Fruit fly (Drosophila melanogaster) whole organism, embryonic: ENCODE results near the gene Esyt2.

Source experiments
- Ada2b ChIP-seq: fragments of 200-800 bp; sonication (Bioruptor generic); IDR thresholded peaks from 2 replicates; pipeline ENCODE4 v1.3.6; 2022; ENCODE audit warnings: missing biosample characterization, missing genetic modification characterization
- Aef1 ChIP-seq: fragments of 200-800 bp; sonication (Bioruptor generic); IDR thresholded peaks from 3 replicates; pipeline ENCODE4 v1.3.6; 2022; ENCODE audit warnings: missing biosample characterization, missing genetic modification characterization
- CG10462 ChIP-seq: fragments of 200-800 bp; sonication (Bioruptor generic); optimal IDR thresholded peaks from 2 replicates; lab custom pipeline; 2016; ENCODE audit warnings: missing biosample characterization, missing genetic modification characterization
- CG11093 ChIP-seq: fragments of 200-800 bp; sonication (Bioruptor generic); IDR thresholded peaks from 3 replicates; pipeline ENCODE4 v1.3.6; 2022; ENCODE audit warnings: missing biosample characterization, missing genetic modification characterization
- CG13624 ChIP-seq: fragments of 200-800 bp; sonication (Bioruptor generic); optimal IDR thresholded peaks from 2 replicates; lab custom pipeline; 2016; ENCODE audit warnings: missing biosample characterization, missing genetic modification characterization
- CG15011 ChIP-seq: fragments of 200-800 bp; sonication (Bioruptor generic); optimal IDR thresholded peaks from 3 replicates; lab custom pipeline; 2018; ENCODE audit warnings: missing biosample characterization, mild to moderate bottlenecking, missing genetic modification characterization
- CG15479 ChIP-seq: fragments of 200-800 bp; sonication (Bioruptor generic); optimal IDR thresholded peaks from 3 replicates; lab custom pipeline; 2019; ENCODE audit warnings: missing biosample characterization, mild to moderate bottlenecking, missing genetic modification characterization, moderate library complexity
- CG16813 ChIP-seq: fragments of 200-800 bp; sonication (Bioruptor generic); IDR thresholded peaks from 3 replicates; pipeline ENCODE4 v1.3.6; 2022; ENCODE audit warnings: missing biosample characterization, missing genetic modification characterization; ENCODE audit not compliant: partially characterized antibody
- CG17328 ChIP-seq: fragments of 200-800 bp; sonication (Bioruptor generic); IDR thresholded peaks from 2 replicates; pipeline ENCODE4 v1.3.6; 2022; ENCODE audit warnings: missing biosample characterization, missing genetic modification characterization
- CG17802 ChIP-seq: fragments of 200-800 bp; sonication (Bioruptor generic); optimal IDR thresholded peaks from 2 replicates; lab custom pipeline; 2018; ENCODE audit warnings: missing biosample characterization, mild to moderate bottlenecking, missing genetic modification characterization, moderate library complexity
- CG30020 ChIP-seq: fragments of 200-800 bp; optimal IDR thresholded peaks from 2 replicates; lab custom pipeline; 2019; ENCODE audit warnings: missing biosample characterization, mild to moderate bottlenecking, missing genetic modification characterization, moderate library complexity
- CG3163 ChIP-seq: fragments of 200-800 bp; sonication (Bioruptor generic); optimal IDR thresholded peaks from 3 replicates; lab custom pipeline; 2016; ENCODE audit warnings: missing biosample characterization, missing genetic modification characterization
- CG5245 ChIP-seq: fragments of 200-800 bp; sonication (Bioruptor generic); optimal IDR thresholded peaks from 3 replicates; lab custom pipeline; 2016; ENCODE audit warnings: missing biosample characterization, missing genetic modification characterization
- CG6254 ChIP-seq: fragments of 200-800 bp; sonication (Bioruptor generic); optimal IDR thresholded peaks from 3 replicates; lab custom pipeline; 2017; ENCODE audit warnings: mild to moderate bottlenecking, missing biosample characterization, missing genetic modification reagents, missing genetic modification characterization
- CG7786 ChIP-seq: fragments of 200-800 bp; sonication (Bioruptor generic); optimal IDR thresholded peaks from 2 replicates; lab custom pipeline; 2016; ENCODE audit warnings: missing biosample characterization, missing genetic modification characterization
- Dbx ChIP-seq: fragments of 200-800 bp; sonication (Bioruptor generic); IDR thresholded peaks from 3 replicates; pipeline ENCODE4 v1.3.6; 2022; ENCODE audit warnings: missing biosample characterization, missing genetic modification characterization
- Dek ChIP-seq: fragments of 200-800 bp; sonication (Bioruptor generic); optimal IDR thresholded peaks from 3 replicates; lab custom pipeline; 2019; ENCODE audit warnings: missing biosample characterization, mild to moderate bottlenecking, missing genetic modification characterization, moderate library complexity
- Hmx ChIP-seq: fragments of 200-800 bp; sonication (Bioruptor generic); optimal IDR thresholded peaks from 2 replicates; lab custom pipeline; 2016; ENCODE audit warnings: missing biosample characterization, missing genetic modification characterization
- Hr51 ChIP-seq, 2 experiments: fragments of 200-800 bp; sonication (Bioruptor generic); optimal IDR thresholded peaks; 2 replicates in 1 of 2; 3 replicates in 1 of 2; lab custom pipeline; 2016 to 2018; ENCODE audit warnings: missing biosample characterization in 2 of 2, missing genetic modification characterization in 2 of 2, mild to moderate bottlenecking in 1 of 2, moderate library complexity in 1 of 2
- Jarid2 ChIP-seq: fragments of 200-800 bp; sonication (Bioruptor generic); optimal IDR thresholded peaks from 3 replicates; lab custom pipeline; 2017; ENCODE audit warnings: mild to moderate bottlenecking, missing biosample characterization, missing genetic modification reagents, missing genetic modification characterization
- Lhr ChIP-seq: fragments of 200-800 bp; sonication (Bioruptor generic); optimal IDR thresholded peaks from 3 replicates; lab custom pipeline; 2017; ENCODE audit warnings: mild to moderate bottlenecking, missing biosample characterization, missing genetic modification reagents, missing genetic modification characterization
- Mes4 ChIP-seq: fragments of 200-800 bp; sonication (Bioruptor generic); optimal IDR thresholded peaks from 2 replicates; lab custom pipeline; 2016; ENCODE audit warnings: missing biosample characterization, missing genetic modification characterization
- NC2β ChIP-seq: fragments of 200-800 bp; sonication (Bioruptor generic); optimal IDR thresholded peaks from 2 replicates; lab custom pipeline; 2016; ENCODE audit warnings: missing biosample characterization, missing genetic modification characterization
- NK7.1 ChIP-seq: fragments of 200-800 bp; sonication (Bioruptor generic); optimal IDR thresholded peaks from 3 replicates; lab custom pipeline; 2016; ENCODE audit warnings: missing biosample characterization, missing genetic modification characterization
- NfI ChIP-seq: fragments of 200-800 bp; sonication (Bioruptor generic); optimal IDR thresholded peaks from 3 replicates; lab custom pipeline; 2018; ENCODE audit warnings: missing biosample characterization, mild to moderate bottlenecking, missing genetic modification characterization, moderate library complexity
- Optix ChIP-seq: fragments of 200-800 bp; sonication (Bioruptor generic); IDR thresholded peaks from 3 replicates; pipeline ENCODE4 v1.3.6; 2022; ENCODE audit warnings: missing biosample characterization, missing genetic modification characterization
- Scr ChIP-seq: fragments of 200-800 bp; sonication (Bioruptor generic); IDR thresholded peaks from 2 replicates; pipeline ENCODE4 v1.3.6; 2022; ENCODE audit warnings: missing biosample characterization, missing genetic modification characterization; ENCODE audit not compliant: partially characterized antibody
- Six4 ChIP-seq: fragments of 200-800 bp; sonication (Bioruptor generic); optimal IDR thresholded peaks from 2 replicates; lab custom pipeline; 2016; ENCODE audit warnings: missing biosample characterization, missing genetic modification characterization
- Ssrp ChIP-seq: fragments of 200-800 bp; sonication (Bioruptor generic); optimal IDR thresholded peaks from 2 replicates; lab custom pipeline; 2018; ENCODE audit warnings: missing biosample characterization, mild to moderate bottlenecking, missing genetic modification characterization, moderate library complexity
- ab ChIP-seq: fragments of 200-800 bp; sonication (Bioruptor generic); optimal IDR thresholded peaks from 2 replicates; lab custom pipeline; 2016; ENCODE audit warnings: missing biosample characterization, missing genetic modification characterization
- btn ChIP-seq: fragments of 200-800 bp; sonication (Bioruptor generic); optimal IDR thresholded peaks from 2 replicates; lab custom pipeline; 2016; ENCODE audit warnings: missing biosample characterization, missing genetic modification characterization
- ci ChIP-seq: fragments of 200-800 bp; sonication (Bioruptor generic); IDR thresholded peaks from 3 replicates; pipeline ENCODE4 v1.3.6; 2022; ENCODE audit warnings: missing biosample characterization, missing genetic modification characterization
- dimm ChIP-seq: fragments of 200-800 bp; sonication (Bioruptor generic); IDR thresholded peaks from 2 replicates; pipeline ENCODE4 v1.3.6; 2022; ENCODE audit warnings: missing biosample characterization, missing genetic modification characterization
- eyg ChIP-seq: fragments of 200-800 bp; sonication (Bioruptor generic); optimal IDR thresholded peaks from 3 replicates; lab custom pipeline; 2016; ENCODE audit warnings: missing biosample characterization, missing genetic modification characterization
- ham ChIP-seq: fragments of 200-800 bp; sonication (Bioruptor generic); IDR thresholded peaks from 2 replicates; pipeline ENCODE4 v1.3.6; 2022; ENCODE audit warnings: missing biosample characterization, missing genetic modification characterization
- hb ChIP-seq: fragments of 200-800 bp; sonication (Bioruptor generic); IDR thresholded peaks from 3 replicates; pipeline ENCODE4 v1.3.6; 2022; ENCODE audit warnings: missing biosample characterization, missing genetic modification characterization; ENCODE audit not compliant: partially characterized antibody
- hkb ChIP-seq, 2 experiments: fragments of 200-800 bp in 1 of 2; fragments of >200 bp in 1 of 2; sonication (Bioruptor generic) in 1 of 2; IDR thresholded peaks in 1 of 2; optimal IDR thresholded peaks in 1 of 2; 2 replicates each; pipeline versions ENCODE4 v1.3.6 to Lab custom; 2017 to 2022; ENCODE audit warnings: missing biosample characterization in 1 of 2, missing genetic modification characterization in 1 of 2
- kni ChIP-seq: fragments of 200-800 bp; sonication (Bioruptor generic); optimal IDR thresholded peaks from 3 replicates; lab custom pipeline; 2017; ENCODE audit warnings: mild to moderate bottlenecking, missing biosample characterization, missing genetic modification reagents, missing genetic modification characterization
- maf-S ChIP-seq: fragments of 200-800 bp; sonication (Bioruptor generic); optimal IDR thresholded peaks from 2 replicates; lab custom pipeline; 2016; ENCODE audit warnings: missing biosample characterization, missing genetic modification characterization
- nerfin-1 ChIP-seq: fragments of 200-800 bp; sonication (Bioruptor generic); optimal IDR thresholded peaks from 3 replicates; lab custom pipeline; 2019; ENCODE audit warnings: missing biosample characterization, mild to moderate bottlenecking, missing genetic modification characterization, moderate library complexity
- onecut ChIP-seq: fragments of 200-800 bp; sonication (Bioruptor generic); IDR thresholded peaks from 2 replicates; pipeline ENCODE4 v1.3.6; 2022; ENCODE audit warnings: missing biosample characterization, missing genetic modification characterization
- row ChIP-seq: fragments of 200-800 bp; sonication (Bioruptor generic); IDR thresholded peaks from 3 replicates; pipeline ENCODE4 v1.3.6; 2022; ENCODE audit warnings: missing biosample characterization, missing genetic modification characterization
- sim ChIP-seq: fragments of 200-800 bp; sonication (Bioruptor generic); IDR thresholded peaks from 2 replicates; pipeline ENCODE4 v1.3.6; 2022; ENCODE audit warnings: missing biosample characterization, missing genetic modification characterization
- sob ChIP-seq: fragments of 200-800 bp; sonication (Bioruptor generic); IDR thresholded peaks from 2 replicates; pipeline ENCODE4 v1.3.6; 2022; ENCODE audit warnings: missing biosample characterization, missing genetic modification characterization
- sr ChIP-seq: fragments of 200-800 bp; sonication (Bioruptor generic); IDR thresholded peaks from 3 replicates; pipeline ENCODE4 v1.3.6; 2022; ENCODE audit warnings: missing biosample characterization, missing genetic modification characterization
- sug ChIP-seq: fragments of 200-800 bp; optimal IDR thresholded peaks from 2 replicates; lab custom pipeline; 2019; ENCODE audit warnings: missing biosample characterization, mild to moderate bottlenecking, missing genetic modification characterization, moderate library complexity
- tgo ChIP-seq: fragments of 200-800 bp; sonication (Bioruptor generic); IDR thresholded peaks from 3 replicates; pipeline ENCODE4 v1.3.6; 2022; ENCODE audit warnings: missing biosample characterization, missing genetic modification characterization
- tll ChIP-seq, 2 experiments: fragments of 200-800 bp in 1 of 2; fragments of >200 bp in 1 of 2; sonication (Bioruptor generic) in 1 of 2; optimal IDR thresholded peaks; 2 replicates each; lab custom pipeline; 2017 to 2019; ENCODE audit warnings: missing biosample characterization in 2 of 2, missing genetic modification characterization in 2 of 2, mild to moderate bottlenecking in 1 of 2, moderate library complexity in 1 of 2
- unc-4 ChIP-seq: fragments of 200-800 bp; sonication (Bioruptor generic); IDR thresholded peaks from 2 replicates; pipeline ENCODE4 v1.3.6; 2022; ENCODE audit warnings: missing biosample characterization, missing genetic modification characterization; ENCODE audit not compliant: partially characterized antibody
- yki ChIP-seq: fragments of >200 bp; optimal IDR thresholded peaks from 3 replicates; lab custom pipeline; 2018

Esyt2 gene

DNA sequence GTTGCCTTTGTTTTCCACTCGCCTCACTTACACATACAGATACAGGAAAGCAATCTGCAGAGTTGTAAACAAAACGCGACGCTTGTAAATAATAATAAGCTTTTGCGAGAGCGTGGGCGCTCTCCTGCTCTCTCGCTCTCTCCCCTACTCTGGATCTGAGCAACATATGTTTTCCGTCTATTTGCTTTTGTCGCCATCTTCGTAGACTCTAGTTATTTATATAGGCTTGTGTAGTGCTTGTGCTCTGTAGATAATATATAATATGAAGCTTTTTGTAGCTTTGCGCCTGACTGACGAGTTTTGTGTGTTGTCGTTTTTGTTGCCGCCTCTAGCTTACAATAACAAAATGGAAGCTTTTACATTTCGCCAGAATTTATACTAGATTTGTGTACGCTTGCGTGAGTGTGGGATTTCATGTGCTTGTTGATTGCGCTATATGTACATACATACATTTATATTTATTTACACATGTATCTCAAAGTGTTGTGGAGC lies 21.3 kb downstream of the Esyt2 start (continued):
- no peak for TF ChIP-seq CG30020
- TF ChIP-seq CG15479 (GFP tag; lab: Kevin White, UChicago): no peak
- no peak for TF ChIP-seq Ssrp (tag; lab: Kevin White, UChicago)
- peak; percentile 51 to 73 for TF ChIP-seq Hr51 (GFP tag; optimal IDR thresholded peaks at IDR 0.05; lab: Kevin White, UChicago)
- peak; percentile 70; the same call in 2 of the 3 replicates for TF ChIP-seq Dbx (GFP tag; lab: Robert Waterston, UW)
- TF ChIP-seq CG17802 (tag; lab: Kevin White, UChicago): no peak
- no peak for TF ChIP-seq Ada2b (GFP tag; lab: Robert Waterston, UW)
- no peak for TF ChIP-seq Six4 (GFP tag; lab: Kevin White, UChicago)
- TF ChIP-seq nerfin-1 (tag; lab: Kevin White, UChicago): peak; percentile 69
- TF ChIP-seq NK7.1 (GFP tag; lab: Kevin White, UChicago): no peak
- peak; percentile 33; the same call in 1 of the 2 replicates for TF ChIP-seq CG17328 (GFP tag; lab: Robert Waterston, UW)
- TF ChIP-seq sob (GFP tag; lab: Robert Waterston, UW): 0 out of 2 replicates have a peak, but pooled peaks have one; percentile 60
- TF ChIP-seq tll (GFP tag; optimal IDR thresholded peaks at IDR 0.05; lab: Kevin White, UChicago): no peak
- no peak for TF ChIP-seq Hmx
- no peak for TF ChIP-seq CG7786 (GFP tag; lab: Kevin White, UChicago)
- no peak for TF ChIP-seq ab (GFP tag; lab: Kevin White, UChicago)
- no peak for TF ChIP-seq btn (GFP tag; lab: Kevin White, UChicago)
- peak; percentile 60; the same call in 1 of the 3 replicates for TF ChIP-seq Aef1 (GFP tag; lab: Robert Waterston, UW)
- TF ChIP-seq tgo (GFP tag; lab: Robert Waterston, UW): no peak
- no peak for TF ChIP-seq eyg (GFP tag; lab: Kevin White, UChicago)
- TF ChIP-seq CG6254 (GFP tag; lab: Kevin White, UChicago): peak; percentile 38
- TF ChIP-seq kni (GFP tag; lab: Kevin White, UChicago): peak; percentile 88
- TF ChIP-seq onecut (GFP tag; lab: Robert Waterston, UW): peak; percentile 54
- TF ChIP-seq maf-S (GFP tag; lab: Kevin White, UChicago): no peak
- TF ChIP-seq CG15011: peak; percentile 62
- peak; percentile 78 for TF ChIP-seq sug (tag; lab: Kevin White, UChicago)
- TF ChIP-seq ci: peak; percentile 85
- no peak for TF ChIP-seq ham (GFP tag; lab: Robert Waterston, UW)
- peak; percentile 27; the same call in 1 of the 3 replicates for TF ChIP-seq row (GFP tag; lab: Robert Waterston, UW)
- TF ChIP-seq CG3163 (GFP tag; lab: Kevin White, UChicago): peak; percentile 28
- no peak for TF ChIP-seq CG11093 (GFP tag; lab: Robert Waterston, UW)
- TF ChIP-seq Jarid2 (GFP tag; lab: Kevin White, UChicago): peak; percentile 32
- no peak for TF ChIP-seq sim
- TF ChIP-seq Lhr (GFP tag; lab: Kevin White, UChicago): no peak
- peak; percentile 37 for TF ChIP-seq NfI (GFP tag; lab: Kevin White, UChicago)
- no peak for TF ChIP-seq dimm (GFP tag; lab: Robert Waterston, UW)
- peak; percentile 28 for TF ChIP-seq Dek (tag; lab: Kevin White, UChicago)
- peak; percentile 76 for TF ChIP-seq CG13624 (GFP tag; lab: Kevin White, UChicago)
- TF ChIP-seq CG16813 (GFP tag; lab: Robert Waterston, UW): no peak
- TF ChIP-seq CG10462: peak; percentile 8
- TF ChIP-seq NC2β (GFP tag; lab: Kevin White, UChicago): peak; percentile 48
- peak; percentile 46 for TF ChIP-seq yki (lab: Kevin White, UChicago)
- TF ChIP-seq sr (GFP tag; lab: Robert Waterston, UW): peak; percentile 97; the same call in 2 of the 3 replicates
- TF ChIP-seq hb (GFP tag; lab: Robert Waterston, UW): no peak
- peak; percentile 43; the same call in 1 of the 2 replicates for TF ChIP-seq unc-4 (GFP tag; lab: Robert Waterston, UW)
- no peak for TF ChIP-seq hkb (optimal IDR thresholded peaks at IDR 0.05; lab: Kevin White, UChicago)
- TF ChIP-seq hkb (GFP tag; IDR thresholded peaks at IDR 0.05; lab: Robert Waterston, UW): peak; percentile 71
- no peak for TF ChIP-seq Optix (GFP tag; lab: Robert Waterston, UW)
- peak; percentile 17; the same call in 1 of the 2 replicates for TF ChIP-seq Scr (GFP tag; lab: Robert Waterston, UW)
- TF ChIP-seq Mes4 (GFP tag; lab: Kevin White, UChicago): peak; percentile 40
- no peak for TF ChIP-seq CG5245 (GFP tag; lab: Kevin White, UChicago)
